Worm (Caenorhabditis elegans): ENCODE data around the gene oops-1.

oops-1 gene

ce11 chrIV:5839178-5839577, 25.2 kb upstream of the oops-1 start, which contains the start of gene C06E7.2:
C06E7.2 (plus strand) TSS chrIV:5839478.
- TF ChIP-seq ztf-29 (GFP tag; IDR thresholded peaks at IDR 0.05) = no peak
- TF ChIP-seq cog-1 (tag; optimal IDR thresholded peaks at IDR 0.05) = no peak
- no peak for TF ChIP-seq ztf-23 (GFP tag; IDR thresholded peaks at IDR 0.05)
- no peak for TF ChIP-seq ref-1 (GFP tag; conservative IDR thresholded peaks at IDR 0.05)
- no peak for TF ChIP-seq T22C8.4 (GFP tag; IDR thresholded peaks at IDR 0.05)
- no peak for TF ChIP-seq tab-1 (GFP tag; IDR thresholded peaks at IDR 0.05)
- no peak for TF ChIP-seq klf-2 (GFP tag; conservative IDR thresholded peaks at IDR 0.05)
- no peak for TF ChIP-seq med-1 (GFP tag; optimal IDR thresholded peaks at IDR 0.05; ENCODE audit: insufficient read depth)
- no peak for TF ChIP-seq flt-1 (GFP tag; IDR thresholded peaks at IDR 0.05)

ce11 chrIV:5834182-5834581, 20.2 kb upstream of the oops-1 start:
- TF ChIP-seq T22C8.4 (GFP tag; IDR thresholded peaks at IDR 0.05) (no peak), klf-2 (GFP tag; conservative IDR thresholded peaks at IDR 0.05) (no peak), med-1 (GFP tag; optimal IDR thresholded peaks at IDR 0.05; ENCODE audit: insufficient read depth) (no peak), ztf-23 (GFP tag; IDR thresholded peaks at IDR 0.05) (no peak), ztf-29 (GFP tag; IDR thresholded peaks at IDR 0.05) (no peak), flt-1 (GFP tag; IDR thresholded peaks at IDR 0.05) (no peak), tab-1 (GFP tag; IDR thresholded peaks at IDR 0.05) (no peak), cog-1 (tag; optimal IDR thresholded peaks at IDR 0.05) (no peak), ref-1 (GFP tag; conservative IDR thresholded peaks at IDR 0.05) (no peak)

- TF ChIP-seq klf-2 (GFP tag; conservative IDR thresholded peaks at IDR 0.05) = no peak
- TF ChIP-seq T22C8.4 (GFP tag; IDR thresholded peaks at IDR 0.05) = no peak
Measured at ce11 chrIV:5832801-5833200, 18.9 kb upstream of the oops-1 start.

ce11 chrIV:5824493-5824892, 10.6 kb upstream of the oops-1 start, which contains the start of gene egal-1:
egal-1 (plus strand) TSS chrIV:5824793.
- TF ChIP-seq T22C8.4 (GFP tag; IDR thresholded peaks at IDR 0.05) (no peak), med-1 (GFP tag; optimal IDR thresholded peaks at IDR 0.05; ENCODE audit: insufficient read depth) (no peak)

- TF ChIP-seq cog-1 (tag; optimal IDR thresholded peaks at IDR 0.05) = no peak
- no peak for TF ChIP-seq ref-1 (GFP tag; conservative IDR thresholded peaks at IDR 0.05)
- no peak for TF ChIP-seq T22C8.4 (GFP tag; IDR thresholded peaks at IDR 0.05)
- no peak for TF ChIP-seq flt-1 (GFP tag; IDR thresholded peaks at IDR 0.05)
- no peak for TF ChIP-seq tab-1 (GFP tag; IDR thresholded peaks at IDR 0.05)
- no peak for TF ChIP-seq klf-2 (GFP tag; conservative IDR thresholded peaks at IDR 0.05)
- TF ChIP-seq med-1 (GFP tag; optimal IDR thresholded peaks at IDR 0.05; ENCODE audit: insufficient read depth) = no peak
- TF ChIP-seq ztf-29 (GFP tag; IDR thresholded peaks at IDR 0.05) = no peak
Measured at ce11 chrIV:5821997-5822396, 8.1 kb upstream of the oops-1 start.

- TF ChIP-seq ztf-29 (GFP tag; IDR thresholded peaks at IDR 0.05) (no peak), ztf-23 (GFP tag; IDR thresholded peaks at IDR 0.05) (no peak), med-1 (GFP tag; optimal IDR thresholded peaks at IDR 0.05; ENCODE audit: insufficient read depth) (no peak), cog-1 (tag; optimal IDR thresholded peaks at IDR 0.05) (no peak), ref-1 (GFP tag; conservative IDR thresholded peaks at IDR 0.05) (no peak), T22C8.4 (GFP tag; IDR thresholded peaks at IDR 0.05) (no peak), flt-1 (GFP tag; IDR thresholded peaks at IDR 0.05) (no peak), tab-1 (GFP tag; IDR thresholded peaks at IDR 0.05) (no peak), klf-2 (GFP tag; conservative IDR thresholded peaks at IDR 0.05) (no peak)
Measured at ce11 chrIV:5820953-5821352, 7.0 kb upstream of the oops-1 start.

ce11 chrIV:5820056-5820799, 6.3 kb upstream of the oops-1 start:
- TF ChIP-seq ztf-23 (GFP tag; IDR thresholded peaks at IDR 0.05) = no peak
- no peak for TF ChIP-seq T22C8.4 (GFP tag; IDR thresholded peaks at IDR 0.05)
- TF ChIP-seq klf-2 (GFP tag; conservative IDR thresholded peaks at IDR 0.05) = no peak
- TF ChIP-seq med-1 (GFP tag; optimal IDR thresholded peaks at IDR 0.05; ENCODE audit: insufficient read depth) = no peak
- no peak for TF ChIP-seq ztf-29 (GFP tag; IDR thresholded peaks at IDR 0.05)
- TF ChIP-seq flt-1 (GFP tag; IDR thresholded peaks at IDR 0.05) = no peak

ce11 chrIV:5817459-5817858, 3.5 kb upstream of the oops-1 start:
- no peak for TF ChIP-seq T22C8.4 (GFP tag; IDR thresholded peaks at IDR 0.05)
- TF ChIP-seq cog-1 (tag; optimal IDR thresholded peaks at IDR 0.05) = peak; percentile 55

ce11 chrIV:5816466-5816865, 2.5 kb upstream of the oops-1 start:
- no peak for TF ChIP-seq ref-1 (GFP tag; conservative IDR thresholded peaks at IDR 0.05)
- no peak for TF ChIP-seq T22C8.4 (GFP tag; IDR thresholded peaks at IDR 0.05)
- no peak for TF ChIP-seq med-1 (GFP tag; optimal IDR thresholded peaks at IDR 0.05; ENCODE audit: insufficient read depth)
- no peak for TF ChIP-seq cog-1 (tag; optimal IDR thresholded peaks at IDR 0.05)
- no peak for TF ChIP-seq ztf-29 (GFP tag; IDR thresholded peaks at IDR 0.05)
- no peak for TF ChIP-seq klf-2 (GFP tag; conservative IDR thresholded peaks at IDR 0.05)
- TF ChIP-seq ztf-23 (GFP tag; IDR thresholded peaks at IDR 0.05) = no peak
- TF ChIP-seq flt-1 (GFP tag; IDR thresholded peaks at IDR 0.05) = no peak
- TF ChIP-seq tab-1 (GFP tag; IDR thresholded peaks at IDR 0.05) = no peak

ce11 chrIV:5811079-5811622, 2.8 kb downstream of the oops-1 start:
- TF ChIP-seq ztf-23 (GFP tag; IDR thresholded peaks at IDR 0.05) = no peak
- no peak for TF ChIP-seq ztf-29 (GFP tag; IDR thresholded peaks at IDR 0.05)
- no peak for TF ChIP-seq ref-1 (GFP tag; conservative IDR thresholded peaks at IDR 0.05)
- TF ChIP-seq tab-1 (GFP tag; IDR thresholded peaks at IDR 0.05) = no peak
- no peak for TF ChIP-seq T22C8.4 (GFP tag; IDR thresholded peaks at IDR 0.05)
- no peak for TF ChIP-seq klf-2 (GFP tag; conservative IDR thresholded peaks at IDR 0.05)

Measured in whole organism, midembryonic.